Fruit fly (Drosophila melanogaster): ENCODE data around the gene Or10a.

Or10a gene

DNA sequence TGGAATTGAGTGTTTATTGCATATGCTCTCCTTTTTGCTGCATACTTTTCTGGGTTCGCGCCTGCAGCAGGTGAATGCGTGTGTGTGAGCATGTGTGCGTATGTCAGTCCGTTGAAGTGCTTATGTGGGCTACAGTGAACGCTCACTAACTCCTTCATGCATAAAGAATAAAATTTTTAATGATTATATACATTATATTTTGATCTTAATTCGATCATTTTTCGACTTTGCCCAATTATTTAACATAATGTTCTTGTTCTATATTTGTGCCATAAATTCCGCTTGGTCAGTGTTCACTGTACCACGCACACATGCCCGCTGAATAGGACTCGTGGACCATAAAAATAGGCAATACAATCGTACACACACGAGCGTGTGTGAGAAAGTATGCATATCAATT, 46.4 kb downstream of the Or10a start (continued):
- TF ChIP-seq ap (GFP tag; IDR thresholded peaks at IDR 0.05), result 0 out of 2 replicates have a peak, but pooled peaks have one; percentile 15
- peak; percentile 15 for TF ChIP-seq bcd (GFP tag; optimal IDR thresholded peaks at IDR 0.05)
- TF ChIP-seq pan (optimal IDR thresholded peaks at IDR 0.05), result no peak
- peak in 1 of 2 experiments; percentile 61 for TF ChIP-seq pan (GFP tag; optimal IDR thresholded peaks at IDR 0.05 in 1 of 2, IDR thresholded peaks at IDR 0.05 in 1 of 2)
- TF ChIP-seq CG2712 (tag; optimal IDR thresholded peaks at IDR 0.05), result peak; percentile 30
- TF ChIP-seq chif (GFP tag; optimal IDR thresholded peaks at IDR 0.05), result peak in 1 of 2 experiments; percentile 3
- no peak for TF ChIP-seq CTCF (GFP tag; optimal IDR thresholded peaks at IDR 0.05)
- TF ChIP-seq hb (GFP tag; IDR thresholded peaks at IDR 0.05; ENCODE audit: partially characterized antibody), result no peak
- no peak for TF ChIP-seq CG16779 (GFP tag; IDR thresholded peaks at IDR 0.05)
- peak; percentile 56 for TF ChIP-seq Rfx (GFP tag; IDR thresholded peaks at IDR 0.05)
- TF ChIP-seq CG17359 (tag; optimal IDR thresholded peaks at IDR 0.05), result no peak
- peak; percentile 11 for TF ChIP-seq CG1603 (tag; optimal IDR thresholded peaks at IDR 0.05)
- TF ChIP-seq Tbp (GFP tag; optimal IDR thresholded peaks at IDR 0.05), result no peak
- peak; percentile 28 for TF ChIP-seq CG18262 (tag; optimal IDR thresholded peaks at IDR 0.05)
- no peak for TF ChIP-seq CG17612 (GFP tag; IDR thresholded peaks at IDR 0.05)
- no peak for TF ChIP-seq pum (GFP tag; optimal IDR thresholded peaks at IDR 0.05)
- no peak for TF ChIP-seq Deaf1 (tag; optimal IDR thresholded peaks at IDR 0.05)
- no peak for TF ChIP-seq CG18619 (GFP tag; optimal IDR thresholded peaks at IDR 0.05)
- peak; percentile 39; the same call in 1 of the 3 replicates for TF ChIP-seq CG14050 (GFP tag; IDR thresholded peaks at IDR 0.05)
- no peak for TF ChIP-seq salm (tag; optimal IDR thresholded peaks at IDR 0.05)
- TF ChIP-seq seq (GFP tag; IDR thresholded peaks at IDR 0.05), result peak; percentile 28; the same call in 1 of the 2 replicates
- no peak for TF ChIP-seq CG12236 (GFP tag; optimal IDR thresholded peaks at IDR 0.05)
- no peak for TF ChIP-seq NC2α (GFP tag; optimal IDR thresholded peaks at IDR 0.05)
- no peak for TF ChIP-seq crol (GFP tag; IDR thresholded peaks at IDR 0.05)
- 0 out of 2 replicates have a peak, but pooled peaks have one; percentile 19 for TF ChIP-seq MBD-R2 (GFP tag; IDR thresholded peaks at IDR 0.05)
- no peak for TF ChIP-seq prd (optimal IDR thresholded peaks at IDR 0.05)
- peak; percentile 70 for TF ChIP-seq prd (GFP tag; IDR thresholded peaks at IDR 0.05)
- TF ChIP-seq CG10959 (GFP tag; IDR thresholded peaks at IDR 0.05), result 0 out of 2 replicates have a peak, but pooled peaks have one; percentile 21
- no peak for TF ChIP-seq CG4730 (GFP tag; IDR thresholded peaks at IDR 0.05)
- peak; percentile 31; the same call in 1 of the 2 replicates for TF ChIP-seq CG31224 (GFP tag; IDR thresholded peaks at IDR 0.05)
- no peak for TF ChIP-seq Hr39 (optimal IDR thresholded peaks at IDR 0.05)
- TF ChIP-seq trh (GFP tag; optimal IDR thresholded peaks at IDR 0.05), result no peak
- no peak for TF ChIP-seq lbe (GFP tag; optimal IDR thresholded peaks at IDR 0.05)
- TF ChIP-seq schlank (tag; optimal IDR thresholded peaks at IDR 0.05), result no peak
- peak; percentile 40; the same call in 1 of the 2 replicates for TF ChIP-seq al (GFP tag; IDR thresholded peaks at IDR 0.05)
- no peak for TF ChIP-seq Opbp (GFP tag; IDR thresholded peaks at IDR 0.05; ENCODE audit: partially characterized antibody)
- TF ChIP-seq MESR4 (GFP tag; optimal IDR thresholded peaks at IDR 0.05), result no peak
- TF ChIP-seq CG9817 (tag; optimal IDR thresholded peaks at IDR 0.05), result no peak
- 0 out of 3 replicates have a peak, but pooled peaks have one; percentile 47 for TF ChIP-seq CG11456 (GFP tag; IDR thresholded peaks at IDR 0.05)
- no peak for TF ChIP-seq jing (GFP tag; optimal IDR thresholded peaks at IDR 0.05)
- TF ChIP-seq D (optimal IDR thresholded peaks at IDR 0.05), result no peak
- TF ChIP-seq D (GFP tag; optimal IDR thresholded peaks at IDR 0.05), result no peak
- peak in 1 of 2 experiments; percentile 5 for TF ChIP-seq Dfd (GFP tag; optimal IDR thresholded peaks at IDR 0.05)
- peak; percentile 40; the same call in 1 of the 3 replicates for TF ChIP-seq CG34422 (GFP tag; IDR thresholded peaks at IDR 0.05)
- TF ChIP-seq CG14441 (GFP tag; IDR thresholded peaks at IDR 0.05), result peak; percentile 51
- no peak for TF ChIP-seq fu2 (GFP tag; optimal IDR thresholded peaks at IDR 0.05)
- TF ChIP-seq CG6654 (GFP tag; optimal IDR thresholded peaks at IDR 0.05), result no peak
- no peak for TF ChIP-seq sima (GFP tag; optimal IDR thresholded peaks at IDR 0.05)
- peak; percentile 0 for TF ChIP-seq Hmr (GFP tag; optimal IDR thresholded peaks at IDR 0.05)
- TF ChIP-seq Dbx (GFP tag; IDR thresholded peaks at IDR 0.05), result peak; percentile 29; the same call in 1 of the 3 replicates
- no peak for TF ChIP-seq Blimp-1 (GFP tag; optimal IDR thresholded peaks at IDR 0.05)
- TF ChIP-seq HLH3B (GFP tag; IDR thresholded peaks at IDR 0.05), result peak; percentile 39; the same call in 1 of the 2 replicates
- no peak for TF ChIP-seq Oaz (GFP tag; IDR thresholded peaks at IDR 0.05)
